Worm (Caenorhabditis elegans) whole organism, L3 larva: ENCODE data around the gene C15H7.3.

Source experiments
- egl-27 ChIP-seq: sonication (generic microtip); optimal IDR thresholded peaks from 4 replicates; lab custom pipeline; 2017; ENCODE audit warnings: missing biosample characterization, missing genetic modification reagents, missing genetic modification characterization
- elt-3 ChIP-seq, 3 experiments: fragments of 150-350 bp in 1 of 3; sonication (generic microtip) in 2 of 3; optimal IDR thresholded peaks; 2 replicates in 2 of 3; 4 replicates in 1 of 3; lab custom pipeline; 2014 to 2017; ENCODE audit warnings: missing biosample characterization in 3 of 3, missing genetic modification characterization in 3 of 3
- jun-1 ChIP-seq: fragments of 150-350 bp; optimal IDR thresholded peaks from 2 replicates; lab custom pipeline; 2014; ENCODE audit warnings: missing biosample characterization, missing genetic modification reagents, missing genetic modification characterization
- nhr-25 ChIP-seq: sonication (generic microtip); optimal IDR thresholded peaks from 2 replicates; lab custom pipeline; 2017; ENCODE audit warnings: missing biosample characterization, missing genetic modification characterization

- TF ChIP-seq elt-3 (tag; optimal IDR thresholded peaks at IDR 0.05; lab: Kevin White, UChicago) (no peak), jun-1 (no peak), nhr-25 (tag; lab: Kevin White, UChicago) (peak; percentile 64), egl-27 (no peak)
These were observed 14.5 kb upstream of the C15H7.3 start for ce11 chrIII:9666239-9666638.
